Worm (Caenorhabditis elegans) whole organism, L4 larva: ENCODE data around the gene sup-26.

Experiments
- F10B5.3 ChIP-seq: sonication (generic microtip); optimal IDR thresholded peaks from 2 replicates; lab custom pipeline; 2016; ENCODE audit warnings: mild to moderate bottlenecking, missing genetic modification characterization, missing compliant biosample characterization
- F26F4.8 ChIP-seq: fragments of 200-800 bp; sonication (Bioruptor generic); conservative IDR thresholded peaks from 2 replicates; pipeline ENCODE4 v1.3.6; 2022; ENCODE audit warnings: missing genetic modification characterization, missing compliant biosample characterization
- T20F7.1 ChIP-seq: fragments of 200-800 bp; sonication (Bioruptor generic); optimal IDR thresholded peaks from 2 replicates; lab custom pipeline; 2018; ENCODE audit warnings: mild to moderate bottlenecking, missing genetic modification characterization, missing compliant biosample characterization
- T26A8.4 ChIP-seq: fragments of 200-800 bp; sonication (Bioruptor generic); IDR thresholded peaks from 2 replicates; pipeline ENCODE4 v1.3.6; 2022; ENCODE audit warnings: missing genetic modification characterization, missing compliant biosample characterization
- Y48G9A.11 ChIP-seq: fragments of 200-800 bp; sonication (Bioruptor generic); IDR thresholded peaks from 2 replicates; pipeline ENCODE4 v1.3.6; 2022; ENCODE audit warnings: missing genetic modification reagents, missing genetic modification characterization, missing compliant biosample characterization
- Y5F2A.4 ChIP-seq: fragments of 200-800 bp; sonication (Bioruptor generic); optimal IDR thresholded peaks from 2 replicates; lab custom pipeline; 2018; ENCODE audit warnings: mild to moderate bottlenecking, missing genetic modification characterization, missing compliant biosample characterization
- Y75B8A.6 ChIP-seq: fragments of 200-800 bp; sonication (Bioruptor generic); IDR thresholded peaks from 2 replicates; pipeline ENCODE4 v1.3.6; 2022; ENCODE audit warnings: missing genetic modification reagents, missing genetic modification characterization, missing compliant biosample characterization
- ZK337.2 ChIP-seq: fragments of 200-800 bp; sonication (Bioruptor generic); IDR thresholded peaks from 2 replicates; pipeline ENCODE4 v1.3.6; 2022; ENCODE audit warnings: missing genetic modification reagents, missing genetic modification characterization, missing compliant biosample characterization
- aly-2 ChIP-seq: sonication (generic microtip); optimal IDR thresholded peaks from 2 replicates; lab custom pipeline; 2018; ENCODE audit warnings: missing biosample characterization, missing genetic modification characterization
- ama-1 ChIP-seq: fragments of 150-350 bp; optimal IDR thresholded peaks from 2 replicates; lab custom pipeline; 2014; ENCODE audit warnings: inconsistent platforms, mixed read lengths
- ceh-20 ChIP-seq: fragments of 200-800 bp; sonication (Bioruptor generic); IDR thresholded peaks from 2 replicates; pipeline ENCODE4 v1.3.6; 2022; ENCODE audit warnings: missing genetic modification reagents, missing genetic modification characterization, missing compliant biosample characterization
- ceh-32 ChIP-seq: sonication (generic microtip); optimal IDR thresholded peaks from 2 replicates; lab custom pipeline; 2016; ENCODE audit warnings: mild to moderate bottlenecking, missing genetic modification characterization, missing compliant biosample characterization; ENCODE audit not compliant: poor library complexity
- ceh-44 ChIP-seq: fragments of 200-800 bp; sonication (Bioruptor generic); IDR thresholded peaks from 2 replicates; pipeline ENCODE4 v1.3.6; 2022; ENCODE audit warnings: missing genetic modification reagents, missing genetic modification characterization, missing compliant biosample characterization
- ceh-62 ChIP-seq: sonication (generic microtip); optimal IDR thresholded peaks from 2 replicates; lab custom pipeline; 2017; ENCODE audit warnings: missing biosample characterization, missing genetic modification characterization
- ceh-82 ChIP-seq: sonication (generic microtip); optimal IDR thresholded peaks from 2 replicates; lab custom pipeline; 2017; ENCODE audit warnings: missing biosample characterization, missing genetic modification characterization
- daf-16 ChIP-seq, 3 experiments: sonication (generic microtip); optimal IDR thresholded peaks; 2 replicates each; lab custom pipeline; 2016 to 2017; ENCODE audit warnings: missing genetic modification characterization in 3 of 3, missing genetic modification reagents in 3 of 3, mild to moderate bottlenecking in 2 of 3, missing compliant biosample characterization in 2 of 3, missing biosample characterization in 1 of 3, moderate library complexity in 1 of 3
- daf-19 ChIP-seq: fragments of 200-800 bp; sonication (Bioruptor generic); conservative IDR thresholded peaks from 2 replicates; pipeline ENCODE4 v1.3.6; 2022; ENCODE audit warnings: missing genetic modification characterization, missing compliant biosample characterization
- dmd-6 ChIP-seq: fragments of 200-800 bp; sonication (Bioruptor generic); IDR thresholded peaks from 2 replicates; pipeline ENCODE4 v1.3.6; 2022; ENCODE audit warnings: missing genetic modification reagents, missing genetic modification characterization, missing compliant biosample characterization
- dpl-1 ChIP-seq: fragments of 150-350 bp; optimal IDR thresholded peaks from 2 replicates; lab custom pipeline; 2014; ENCODE audit warnings: missing biosample characterization, missing genetic modification reagents, missing genetic modification characterization
- dve-1 ChIP-seq: sonication (generic microtip); optimal IDR thresholded peaks from 2 replicates; lab custom pipeline; 2017; ENCODE audit warnings: antibody characterized with exemption, mild to moderate bottlenecking, missing genetic modification characterization, missing compliant biosample characterization; ENCODE audit not compliant: insufficient read depth
- egl-43 ChIP-seq: fragments of 200-800 bp; sonication (Bioruptor generic); IDR thresholded peaks from 2 replicates; pipeline ENCODE4 v1.3.6; 2022; ENCODE audit warnings: missing genetic modification reagents, missing genetic modification characterization, missing compliant biosample characterization
- fos-1 ChIP-seq: fragments of 150-350 bp; optimal IDR thresholded peaks from 2 replicates; lab custom pipeline; 2014; ENCODE audit warnings: missing biosample characterization, missing genetic modification characterization
- gei-8 ChIP-seq: fragments of 200-800 bp; sonication (Bioruptor generic); optimal IDR thresholded peaks from 2 replicates; lab custom pipeline; 2018; ENCODE audit warnings: mild to moderate bottlenecking, missing genetic modification characterization, missing compliant biosample characterization
- hif-1 ChIP-seq, 2 experiments: sonication (generic microtip); optimal IDR thresholded peaks; 2 replicates each; lab custom pipeline; 2016 to 2017; ENCODE audit warnings: missing compliant biosample characterization in 2 of 2, missing genetic modification characterization in 2 of 2, missing genetic modification reagents in 2 of 2, missing genotype in 2 of 2, mild to moderate bottlenecking in 1 of 2
- hlh-11 ChIP-seq: fragments of 200-800 bp; sonication (Bioruptor generic); optimal IDR thresholded peaks from 2 replicates; lab custom pipeline; 2018; ENCODE audit warnings: mild to moderate bottlenecking, missing genetic modification characterization, missing compliant biosample characterization
- jun-1 ChIP-seq: fragments of 150-350 bp; optimal IDR thresholded peaks from 2 replicates; lab custom pipeline; 2014; ENCODE audit warnings: missing biosample characterization, missing genetic modification reagents, missing genetic modification characterization
- lin-1 ChIP-seq: fragments of 200-800 bp; sonication (Bioruptor generic); IDR thresholded peaks from 2 replicates; pipeline ENCODE4 v1.3.6; 2022; ENCODE audit warnings: missing genetic modification reagents, missing genetic modification characterization, missing compliant biosample characterization
- lin-13 ChIP-seq: fragments of 150-350 bp; optimal IDR thresholded peaks from 2 replicates; lab custom pipeline; 2014; ENCODE audit warnings: missing biosample characterization, missing genetic modification reagents, missing genetic modification characterization
- lin-38 ChIP-seq: fragments of 200-800 bp; sonication (Bioruptor generic); IDR thresholded peaks from 2 replicates; pipeline ENCODE4 v1.3.6; 2022; ENCODE audit warnings: missing genetic modification reagents, missing genetic modification characterization, missing compliant biosample characterization
- mes-2 ChIP-seq: sonication (generic microtip); optimal IDR thresholded peaks from 2 replicates; lab custom pipeline; 2016; ENCODE audit warnings: missing genotype, mild to moderate bottlenecking, missing genetic modification characterization, missing compliant biosample characterization; ENCODE audit not compliant: poor library complexity, severe bottlenecking
- mxl-2 ChIP-seq: fragments of 200-800 bp; sonication (Bioruptor generic); conservative IDR thresholded peaks from 2 replicates; pipeline ENCODE4 v1.3.6; 2022; ENCODE audit warnings: missing genetic modification reagents, missing genetic modification characterization, missing compliant biosample characterization
- nhr-102 ChIP-seq: sonication (generic microtip); optimal IDR thresholded peaks from 2 replicates; lab custom pipeline; 2016; ENCODE audit warnings: mild to moderate bottlenecking, missing genetic modification characterization, moderate library complexity, missing compliant biosample characterization
- nhr-11 ChIP-seq: fragments of 150-350 bp; optimal IDR thresholded peaks from 2 replicates; lab custom pipeline; 2014; ENCODE audit warnings: missing biosample characterization, missing genetic modification characterization
- nhr-111 ChIP-seq: fragments of 200-800 bp; sonication (Bioruptor generic); optimal IDR thresholded peaks from 2 replicates; lab custom pipeline; 2018; ENCODE audit warnings: mild to moderate bottlenecking, missing genetic modification characterization, missing compliant biosample characterization
- nhr-237 ChIP-seq: sonication (generic microtip); optimal IDR thresholded peaks from 2 replicates; lab custom pipeline; 2017; ENCODE audit warnings: missing biosample characterization, missing genetic modification characterization
- nhr-28 ChIP-seq: fragments of 150-350 bp; optimal IDR thresholded peaks from 2 replicates; lab custom pipeline; 2014; ENCODE audit warnings: missing biosample characterization, missing genetic modification characterization
- nhr-77 ChIP-seq: fragments of 150-350 bp; optimal IDR thresholded peaks from 2 replicates; lab custom pipeline; 2014; ENCODE audit warnings: missing biosample characterization, missing genetic modification characterization
- php-3 ChIP-seq: fragments of 200-800 bp; sonication (Bioruptor generic); IDR thresholded peaks from 2 replicates; pipeline ENCODE4 v1.3.6; 2022; ENCODE audit warnings: missing genetic modification reagents, missing genetic modification characterization, missing compliant biosample characterization
- pqm-1 ChIP-seq: sonication (generic microtip); optimal IDR thresholded peaks from 2 replicates; lab custom pipeline; 2017; ENCODE audit warnings: missing biosample characterization, missing genetic modification characterization
- sdz-12 ChIP-seq: fragments of 200-800 bp; sonication (Bioruptor generic); optimal IDR thresholded peaks from 2 replicates; lab custom pipeline; 2018; ENCODE audit warnings: mild to moderate bottlenecking, missing genetic modification characterization, missing compliant biosample characterization
- set-16 ChIP-seq: fragments of 200-800 bp; sonication (Bioruptor generic); IDR thresholded peaks from 2 replicates; pipeline ENCODE4 v1.3.6; 2022; ENCODE audit warnings: missing genetic modification reagents, missing genetic modification characterization, missing compliant biosample characterization
- skn-1 ChIP-seq: fragments of 150-350 bp; optimal IDR thresholded peaks from 2 replicates; lab custom pipeline; 2014; ENCODE audit warnings: missing biosample characterization, missing genetic modification characterization
- snpc-1.2 ChIP-seq: fragments of 200-800 bp; sonication (Bioruptor generic); IDR thresholded peaks from 2 replicates; pipeline ENCODE4 v1.3.6; 2022; ENCODE audit warnings: missing genetic modification reagents, missing genetic modification characterization, missing compliant biosample characterization
- snpc-4 ChIP-seq: fragments of 150-350 bp; optimal IDR thresholded peaks from 2 replicates; lab custom pipeline; 2014; ENCODE audit warnings: missing biosample characterization, missing genetic modification characterization
- tag-97 ChIP-seq: fragments of 200-800 bp; sonication (Bioruptor generic); IDR thresholded peaks from 2 replicates; pipeline ENCODE4 v1.3.6; 2022; ENCODE audit warnings: missing genetic modification characterization, missing compliant biosample characterization
- unc-62 ChIP-seq, 3 experiments: fragments of 150-350 bp in 1 of 3; sonication (generic microtip); optimal IDR thresholded peaks in 2 of 3; peaks in 1 of 3; 1 replicate in 1 of 3; 2 replicates in 2 of 3; lab custom pipeline; 2014 to 2017; ENCODE audit warnings: missing biosample characterization in 3 of 3, missing genetic modification characterization in 3 of 3, missing genetic modification reagents in 3 of 3, missing genotype in 1 of 3
- zfp-2 ChIP-seq: sonication (generic microtip); optimal IDR thresholded peaks from 2 replicates; lab custom pipeline; 2016; ENCODE audit warnings: mild to moderate bottlenecking, missing genetic modification characterization, missing compliant biosample characterization
- zfp-3 ChIP-seq: fragments of 200-800 bp; sonication (Bioruptor generic); conservative IDR thresholded peaks from 2 replicates; pipeline ENCODE4 v1.3.6; 2022; ENCODE audit warnings: missing genetic modification reagents, missing genetic modification characterization, missing compliant biosample characterization
- zip-2 ChIP-seq: fragments of 150-350 bp; optimal IDR thresholded peaks from 2 replicates; lab custom pipeline; 2014; ENCODE audit warnings: missing biosample characterization, missing genetic modification characterization
- ztf-7 ChIP-seq: fragments of 150-350 bp; optimal IDR thresholded peaks from 2 replicates; lab custom pipeline; 2014; ENCODE audit warnings: missing biosample characterization, missing genetic modification characterization

sup-26 gene

ce11 chrIII:4317065-4317752 is 37.2 kb upstream of the sup-26 start, which contains the start of gene tag-131 (continued):
- no peak for TF ChIP-seq snpc-4 (tag; lab: Kevin White, UChicago)
- TF ChIP-seq daf-16 (GFP tag; optimal IDR thresholded peaks at IDR 0.05; lab: Kevin White, UChicago): peak in 1 of 2 experiments; percentile 5
- no peak for TF ChIP-seq daf-16 (tag; optimal IDR thresholded peaks at IDR 0.05; lab: Kevin White, UChicago)
- no peak for TF ChIP-seq mes-2
- TF ChIP-seq zip-2 (tag; lab: Kevin White, UChicago): no peak
- TF ChIP-seq F10B5.3 (tag; lab: Kevin White, UChicago): no peak
- TF ChIP-seq Y48G9A.11 (GFP tag; lab: Robert Waterston, UW): no peak
- no peak for TF ChIP-seq nhr-77 (tag; lab: Kevin White, UChicago)
- no peak for TF ChIP-seq mxl-2 (GFP tag; lab: Robert Waterston, UW)
- TF ChIP-seq nhr-111: no peak
- TF ChIP-seq set-16 (GFP tag; lab: Robert Waterston, UW): no peak
- no peak for TF ChIP-seq sdz-12 (GFP tag; lab: Kevin White, UChicago)
- TF ChIP-seq F26F4.8 (GFP tag; lab: Robert Waterston, UW): no peak
- TF ChIP-seq T20F7.1 (GFP tag; lab: Kevin White, UChicago): no peak
- TF ChIP-seq lin-1 (GFP tag; lab: Robert Waterston, UW): no peak
- no peak for TF ChIP-seq Y75B8A.6 (GFP tag; lab: Robert Waterston, UW)
- TF ChIP-seq ceh-20 (GFP tag; lab: Robert Waterston, UW): 0 out of 2 replicates have a peak, but pooled peaks have one; percentile 25
- TF ChIP-seq aly-2 (tag; lab: Kevin White, UChicago): no peak
- TF ChIP-seq ceh-32 (tag; lab: Kevin White, UChicago): no peak
- TF ChIP-seq Y5F2A.4 (GFP tag; lab: Kevin White, UChicago): no peak
- no peak for TF ChIP-seq ceh-44 (GFP tag; lab: Robert Waterston, UW)
- no peak for TF ChIP-seq hif-1 (tag; optimal IDR thresholded peaks at IDR 0.05; lab: Kevin White, UChicago)
- TF ChIP-seq hlh-11 (tag; lab: Kevin White, UChicago): peak; percentile 27
- TF ChIP-seq ama-1: no peak
- TF ChIP-seq daf-19: no peak
- TF ChIP-seq dve-1 (tag; lab: Kevin White, UChicago): peak; percentile 25
- TF ChIP-seq snpc-1.2 (GFP tag; lab: Robert Waterston, UW): no peak
- TF ChIP-seq fos-1 (tag; lab: Kevin White, UChicago): no peak
- TF ChIP-seq nhr-11 (tag; lab: Kevin White, UChicago): peak; percentile 29
- no peak for TF ChIP-seq jun-1 (tag; lab: Kevin White, UChicago)
- TF ChIP-seq zfp-2 (tag; lab: Kevin White, UChicago): no peak
- no peak for TF ChIP-seq zfp-3 (GFP tag; lab: Robert Waterston, UW)
- no peak for TF ChIP-seq php-3 (GFP tag; lab: Robert Waterston, UW)
- TF ChIP-seq nhr-237 (tag; lab: Kevin White, UChicago): no peak
- TF ChIP-seq ZK337.2 (GFP tag; lab: Robert Waterston, UW): no peak
- peak; percentile 12 for TF ChIP-seq nhr-28 (tag; lab: Kevin White, UChicago)
- no peak for TF ChIP-seq pqm-1 (tag; lab: Kevin White, UChicago)
- no peak for TF ChIP-seq lin-38 (GFP tag; lab: Robert Waterston, UW)
- TF ChIP-seq unc-62 (GFP tag; optimal IDR thresholded peaks at IDR 0.05 in 1 of 2; lab: Kevin White, UChicago): peak in 1 of 2 experiments; percentile 83
- TF ChIP-seq unc-62 (tag; optimal IDR thresholded peaks at IDR 0.05; lab: Kevin White, UChicago): no peak
- no peak for TF ChIP-seq ceh-82 (tag; lab: Kevin White, UChicago)
- TF ChIP-seq T26A8.4: 0 out of 2 replicates have a peak, but pooled peaks have one; percentile 40
- no peak for TF ChIP-seq lin-13
- TF ChIP-seq tag-97 (GFP tag; lab: Robert Waterston, UW): no peak
- no peak for TF ChIP-seq ceh-62
- peak; percentile 14 for TF ChIP-seq dpl-1 (GFP tag; lab: Kevin White, UChicago)
- no peak for TF ChIP-seq dmd-6 (GFP tag; lab: Robert Waterston, UW)
- no peak for TF ChIP-seq skn-1 (tag; lab: Kevin White, UChicago)
- TF ChIP-seq nhr-102 (tag; lab: Kevin White, UChicago): no peak
- TF ChIP-seq egl-43: no peak
- TF ChIP-seq ztf-7 (tag; lab: Kevin White, UChicago): no peak
- no peak for TF ChIP-seq gei-8
